Worm (Caenorhabditis elegans) whole organism, L2 larva: ENCODE measurements around the gene C34F11.5.

Source experiments
- C34F6.9 ChIP-seq: fragments of 150-350 bp; optimal IDR thresholded peaks from 2 replicates; lab custom pipeline; 2014; ENCODE audit warnings: missing biosample characterization, missing genetic modification characterization
- F13H6.1 ChIP-seq: sonication (generic microtip); optimal IDR thresholded peaks from 2 replicates; lab custom pipeline; 2016; ENCODE audit warnings: missing genetic modification characterization, missing compliant biosample characterization
- R02D3.7 ChIP-seq: fragments of 150-350 bp; optimal IDR thresholded peaks from 2 replicates; lab custom pipeline; 2014; ENCODE audit warnings: missing biosample characterization, missing genetic modification characterization
- Y55F3AM.14 ChIP-seq: fragments of 200-800 bp; sonication (Bioruptor generic); optimal IDR thresholded peaks from 2 replicates; lab custom pipeline; 2018; ENCODE audit warnings: mild to moderate bottlenecking, missing genetic modification characterization, missing compliant biosample characterization
- ZK546.5 ChIP-seq: sonication (generic microtip); optimal IDR thresholded peaks from 2 replicates; lab custom pipeline; 2017; ENCODE audit warnings: missing biosample characterization, missing genetic modification characterization
- aly-2 ChIP-seq: fragments of 150-350 bp; optimal IDR thresholded peaks from 2 replicates; lab custom pipeline; 2014; ENCODE audit warnings: missing biosample characterization, missing genetic modification characterization
- ama-1 ChIP-seq: fragments of 150-350 bp; optimal IDR thresholded peaks from 2 replicates; lab custom pipeline; 2018; ENCODE audit warnings: inconsistent platforms
- ceh-82 ChIP-seq: fragments of 150-350 bp; optimal IDR thresholded peaks from 2 replicates; lab custom pipeline; 2014; ENCODE audit warnings: missing biosample characterization, missing genetic modification characterization
- dmd-4 ChIP-seq: sonication (generic microtip); optimal IDR thresholded peaks from 2 replicates; lab custom pipeline; 2017; ENCODE audit warnings: missing biosample characterization, missing genetic modification characterization
- elt-1 ChIP-seq: fragments of 150-350 bp; optimal IDR thresholded peaks from 2 replicates; lab custom pipeline; 2014; ENCODE audit warnings: missing biosample characterization, missing genetic modification characterization
- elt-3 ChIP-seq: sonication (generic microtip); optimal IDR thresholded peaks from 2 replicates; lab custom pipeline; 2017; ENCODE audit warnings: missing biosample characterization, missing genetic modification characterization
- fos-1 ChIP-seq: fragments of 150-350 bp; optimal IDR thresholded peaks from 2 replicates; lab custom pipeline; 2014; ENCODE audit warnings: missing biosample characterization, missing genetic modification characterization
- gmeb-1 ChIP-seq: fragments of 150-350 bp; optimal IDR thresholded peaks from 2 replicates; lab custom pipeline; 2014; ENCODE audit warnings: missing biosample characterization, missing genetic modification characterization
- lin-11 ChIP-seq: fragments of 150-350 bp; sonication (generic microtip); optimal IDR thresholded peaks from 2 replicates; lab custom pipeline; 2014; ENCODE audit warnings: missing biosample characterization, missing genetic modification characterization, inconsistent platforms, mixed read lengths
- lin-13 ChIP-seq: fragments of 150-350 bp; optimal IDR thresholded peaks from 2 replicates; lab custom pipeline; 2014; ENCODE audit warnings: missing biosample characterization, missing genetic modification reagents, missing genetic modification characterization
- lin-39 ChIP-seq: fragments of 150-350 bp; optimal IDR thresholded peaks from 2 replicates; lab custom pipeline; 2014; ENCODE audit warnings: missing biosample characterization, missing genetic modification reagents, missing genetic modification characterization
- lsy-2 ChIP-seq, 2 experiments: fragments of 150-350 bp in 1 of 2; sonication (generic microtip) in 1 of 2; optimal IDR thresholded peaks; 2 replicates each; lab custom pipeline; 2014 to 2017; ENCODE audit warnings: missing biosample characterization in 2 of 2, missing genetic modification characterization in 2 of 2
- mbf-1 ChIP-seq: sonication (generic microtip); optimal IDR thresholded peaks from 2 replicates; lab custom pipeline; 2017; ENCODE audit warnings: missing biosample characterization, missing genetic modification characterization
- mdl-1 ChIP-seq, 2 experiments: fragments of 150-350 bp in 1 of 2; sonication (generic microtip) in 1 of 2; optimal IDR thresholded peaks; 2 replicates each; lab custom pipeline; 2017; ENCODE audit warnings: missing biosample characterization in 2 of 2, missing genetic modification characterization in 2 of 2
- nhr-11 ChIP-seq: fragments of 150-350 bp; optimal IDR thresholded peaks from 2 replicates; lab custom pipeline; 2014; ENCODE audit warnings: missing biosample characterization, missing genetic modification characterization
- nhr-12 ChIP-seq: fragments of 150-350 bp; optimal IDR thresholded peaks from 2 replicates; lab custom pipeline; 2014; ENCODE audit warnings: missing biosample characterization, missing genetic modification characterization
- nhr-129 ChIP-seq: fragments of 150-350 bp; optimal IDR thresholded peaks from 2 replicates; lab custom pipeline; 2014; ENCODE audit warnings: missing biosample characterization, missing genetic modification characterization
- nhr-77 ChIP-seq: fragments of 150-350 bp; optimal IDR thresholded peaks from 2 replicates; lab custom pipeline; 2014; ENCODE audit warnings: missing biosample characterization, missing genetic modification characterization
- peb-1 ChIP-seq: fragments of 150-350 bp; optimal IDR thresholded peaks from 2 replicates; lab custom pipeline; 2014; ENCODE audit warnings: missing biosample characterization, missing genetic modification characterization
- sem-4 ChIP-seq: fragments of 150-350 bp; optimal IDR thresholded peaks from 2 replicates; lab custom pipeline; 2014; ENCODE audit warnings: missing biosample characterization, missing genetic modification reagents, missing genetic modification characterization
- skn-1 ChIP-seq: sonication (generic microtip); optimal IDR thresholded peaks from 2 replicates; lab custom pipeline; 2017; ENCODE audit warnings: missing biosample characterization, missing genetic modification characterization
- sma-3 ChIP-seq: sonication (generic microtip); optimal IDR thresholded peaks from 2 replicates; lab custom pipeline; 2016; ENCODE audit warnings: missing genetic modification reagents, missing genetic modification characterization, missing compliant biosample characterization
- sma-9 ChIP-seq, 2 experiments: fragments of 150-350 bp in 1 of 2; sonication (generic microtip) in 1 of 2; optimal IDR thresholded peaks; 2 replicates each; lab custom pipeline; 2014 to 2016; ENCODE audit warnings: missing genetic modification characterization in 2 of 2, mild to moderate bottlenecking in 1 of 2, missing biosample characterization in 1 of 2, missing compliant biosample characterization in 1 of 2, missing genetic modification reagents in 1 of 2, moderate library complexity in 1 of 2
- unc-39 ChIP-seq: fragments of 150-350 bp; optimal IDR thresholded peaks from 2 replicates; lab custom pipeline; 2014; ENCODE audit warnings: missing biosample characterization, missing genetic modification characterization
- unc-62 ChIP-seq: fragments of 150-350 bp; optimal IDR thresholded peaks from 2 replicates; lab custom pipeline; 2014; ENCODE audit warnings: missing biosample characterization, missing genetic modification reagents, missing genetic modification characterization
- zag-1 ChIP-seq: fragments of 150-350 bp; optimal IDR thresholded peaks from 2 replicates; lab custom pipeline; 2014; ENCODE audit warnings: missing biosample characterization, missing genetic modification characterization

The C34F11.5 gene

DNA sequence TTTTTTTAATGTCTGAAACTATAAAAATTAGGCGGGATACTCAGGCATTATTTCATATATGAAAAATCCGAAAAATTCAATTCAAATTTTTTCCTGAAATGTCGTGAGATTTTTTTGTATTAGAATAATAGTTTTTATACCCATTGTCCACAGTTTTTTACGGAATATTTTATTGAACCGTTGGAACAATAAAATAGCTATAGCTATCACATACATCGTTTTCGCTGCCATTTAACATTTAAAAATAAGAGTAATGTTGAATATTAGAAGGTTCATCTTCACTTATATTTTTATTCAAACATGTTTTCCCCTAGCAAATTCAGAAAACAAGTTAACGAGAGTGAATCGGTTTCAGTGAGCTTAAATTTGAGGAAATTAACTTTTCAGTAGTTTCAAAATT is 24.0 kb upstream of the C34F11.5 start, which contains the start of gene C27D6.15:
Gene C27D6.15 (plus strand): TSS at position 301 of the 400 bp plus-strand sequence.
- no peak for TF ChIP-seq dmd-4 (tag; lab: Kevin White, UChicago)
- TF ChIP-seq ZK546.5 (tag; lab: Kevin White, UChicago) = no peak
- no peak for TF ChIP-seq mbf-1 (tag; lab: Kevin White, UChicago)
- no peak for TF ChIP-seq C34F6.9 (tag; lab: Kevin White, UChicago)

DNA sequence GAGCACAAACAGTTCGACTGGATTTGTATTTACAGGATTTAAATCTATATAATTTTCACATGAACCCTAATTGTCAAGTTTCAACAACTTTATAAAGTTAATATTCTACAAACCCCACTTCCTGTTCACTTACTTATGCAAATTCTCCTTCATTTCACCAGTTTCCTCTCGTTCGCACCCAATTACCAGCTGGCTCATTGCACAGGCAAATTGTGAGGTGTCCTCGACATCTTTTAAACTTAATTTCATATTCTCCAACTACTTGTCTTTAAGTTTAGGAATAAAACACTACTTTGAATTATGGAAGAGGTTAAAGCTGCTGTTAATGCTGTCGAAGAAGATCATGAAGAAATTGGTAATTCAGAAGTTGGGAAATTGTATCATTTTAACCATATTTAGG is 23.2 kb upstream of the C34F11.5 start, which contains the start of gene C27D6.1:
Gene C27D6.1 (plus strand): TSS at position 301 of the 400 bp plus-strand sequence.
- no peak for TF ChIP-seq sma-3 (GFP tag; lab: Kevin White, UChicago)
- TF ChIP-seq aly-2 (tag; lab: Kevin White, UChicago) = no peak
- no peak for TF ChIP-seq C34F6.9 (tag; lab: Kevin White, UChicago)
- no peak for TF ChIP-seq lin-13
- no peak for TF ChIP-seq nhr-129 (tag; lab: Kevin White, UChicago)
- no peak for TF ChIP-seq skn-1 (tag; lab: Kevin White, UChicago)

DNA sequence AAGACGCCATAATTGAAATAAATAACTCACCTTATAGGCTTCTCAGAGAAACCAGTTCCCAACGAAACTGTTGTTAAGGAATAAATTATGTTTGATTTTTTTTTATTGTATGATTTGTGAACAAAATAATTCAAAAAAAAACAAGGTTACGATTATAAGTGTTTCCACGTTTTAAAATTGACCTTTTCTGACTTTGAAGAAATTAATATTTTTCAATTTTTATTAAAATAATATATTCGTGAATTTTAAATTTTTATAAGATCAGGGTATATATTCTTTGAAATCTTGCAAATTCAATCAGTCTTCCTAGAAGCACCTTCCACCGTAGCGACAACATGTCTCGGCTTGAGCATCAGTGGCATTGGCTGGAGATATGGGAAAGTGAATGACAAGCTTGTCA is 21.2 kb upstream of the C34F11.5 start, which contains the start of gene C27D6.3:
Gene C27D6.3 (minus strand): TSS at position 101 of the 400 bp plus-strand sequence.
- TF ChIP-seq mdl-1 (tag; optimal IDR thresholded peaks at IDR 0.05; lab: Kevin White, UChicago) = no peak
- no peak for TF ChIP-seq sem-4 (tag; lab: Kevin White, UChicago)
- no peak for TF ChIP-seq gmeb-1 (tag; lab: Kevin White, UChicago)
- no peak for TF ChIP-seq Y55F3AM.14 (GFP tag; lab: Kevin White, UChicago)
- no peak for TF ChIP-seq F13H6.1 (tag; lab: Kevin White, UChicago)
- no peak for TF ChIP-seq sma-9 (GFP tag; optimal IDR thresholded peaks at IDR 0.05; lab: Kevin White, UChicago)
- TF ChIP-seq sma-9 (tag; optimal IDR thresholded peaks at IDR 0.05; lab: Kevin White, UChicago) = no peak
- TF ChIP-seq skn-1 (tag; lab: Kevin White, UChicago) = no peak
- TF ChIP-seq, all 48 proteins: peak for 0

DNA sequence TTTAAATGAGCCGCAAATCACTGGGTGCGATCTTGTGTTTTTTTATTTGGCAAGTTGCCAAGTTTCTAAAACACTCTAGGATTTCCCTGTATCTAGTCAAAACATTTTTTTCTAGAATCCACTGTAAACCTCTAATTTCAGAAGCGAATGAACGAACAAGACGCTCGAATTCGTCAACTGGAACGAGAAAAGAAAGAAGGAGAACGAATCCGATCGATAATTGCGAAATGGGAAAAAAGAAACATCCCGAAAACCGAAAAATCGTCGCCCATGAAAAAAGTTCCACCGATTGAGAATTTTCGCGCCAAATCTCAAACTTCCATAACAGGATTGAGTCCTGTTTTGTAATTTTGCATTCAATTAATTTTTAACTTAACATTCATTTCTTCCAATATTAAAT is 18.7 kb upstream of the C34F11.5 start:
- TF ChIP-seq elt-1 (tag; lab: Kevin White, UChicago) = no peak
- no peak for TF ChIP-seq skn-1 (tag; lab: Kevin White, UChicago)
- TF ChIP-seq ama-1 = no peak
- TF ChIP-seq unc-39 (tag; lab: Kevin White, UChicago) = no peak

DNA sequence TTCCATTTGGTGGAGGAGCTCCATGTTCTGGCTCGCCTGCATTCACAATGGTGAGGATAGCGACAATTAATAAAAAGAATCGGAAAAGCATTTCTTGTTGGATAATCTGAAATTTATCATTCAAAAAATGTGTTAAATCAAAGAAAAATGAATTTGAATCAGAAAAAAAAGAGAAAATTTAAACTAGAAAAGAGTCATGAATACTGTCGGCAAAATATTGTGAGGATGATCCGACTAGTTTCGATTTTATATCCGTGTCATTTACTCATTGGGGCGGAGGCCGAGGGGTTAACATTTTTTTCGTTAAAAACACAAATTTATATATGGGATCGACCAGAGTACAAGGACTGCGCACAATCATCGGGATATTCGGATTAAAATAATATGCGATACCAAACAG is 17.7 kb upstream of the C34F11.5 start, which contains the start of gene C27D6.12:
Gene C27D6.12 (minus strand): TSS at position 101 of the 400 bp plus-strand sequence.
- no peak for TF ChIP-seq peb-1 (tag; lab: Kevin White, UChicago)
- TF ChIP-seq sma-9 (GFP tag; optimal IDR thresholded peaks at IDR 0.05; lab: Kevin White, UChicago) = no peak
- no peak for TF ChIP-seq sma-9 (tag; optimal IDR thresholded peaks at IDR 0.05; lab: Kevin White, UChicago)
- no peak for TF ChIP-seq lin-39
- no peak for TF ChIP-seq ZK546.5 (tag; lab: Kevin White, UChicago)
- no peak for TF ChIP-seq dmd-4 (tag; lab: Kevin White, UChicago)
- TF ChIP-seq unc-39 (tag; lab: Kevin White, UChicago) = no peak

DNA sequence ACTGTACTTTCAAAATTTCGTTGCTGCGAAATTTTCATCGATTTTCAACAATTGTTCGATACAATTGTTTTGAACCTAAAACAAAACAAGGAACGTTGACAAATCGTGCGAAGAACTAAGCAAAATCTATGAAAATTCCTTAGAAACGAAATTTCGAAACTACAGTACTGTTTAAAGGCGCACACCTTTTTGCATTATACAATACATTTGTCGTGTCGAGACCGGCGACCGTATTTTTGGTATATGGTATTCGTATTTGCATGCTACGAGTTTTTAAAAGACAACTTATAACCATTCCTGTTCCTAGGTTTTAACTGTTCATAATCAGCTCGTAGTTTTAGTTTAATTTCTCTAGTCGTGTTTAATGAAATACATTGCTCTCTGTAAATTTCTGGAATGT is 17.0 kb upstream of the C34F11.5 start:
- TF ChIP-seq nhr-129 (tag; lab: Kevin White, UChicago) (no peak), ama-1 (peak; percentile 23), nhr-12 (tag; lab: Kevin White, UChicago) (no peak), nhr-77 (no peak), sma-9 (GFP tag; optimal IDR thresholded peaks at IDR 0.05; lab: Kevin White, UChicago) (no peak), sma-9 (tag; optimal IDR thresholded peaks at IDR 0.05; lab: Kevin White, UChicago) (no peak)

DNA sequence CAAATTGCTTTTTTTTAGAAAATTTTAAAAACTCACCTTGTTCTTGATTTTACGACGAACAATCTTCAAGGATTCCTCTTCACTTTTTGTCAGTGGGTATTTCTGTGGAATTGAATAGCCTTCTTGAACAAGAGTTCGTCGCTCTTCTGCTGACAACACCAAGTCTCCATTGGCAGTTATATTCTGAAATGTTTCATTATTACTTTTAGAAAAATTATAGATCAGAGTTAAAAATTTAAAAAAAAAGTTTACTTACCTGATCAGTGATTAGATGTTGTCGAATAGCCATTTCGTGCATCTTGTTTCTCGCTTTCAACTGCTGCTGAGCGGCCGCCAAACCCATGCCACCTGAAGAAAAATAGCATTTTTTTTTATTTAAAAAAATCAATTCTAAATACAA is 15.3 kb upstream of the C34F11.5 start:
- TF ChIP-seq F13H6.1 (tag; lab: Kevin White, UChicago) = no peak
- TF ChIP-seq R02D3.7 (tag; lab: Kevin White, UChicago) = no peak
- no peak for TF ChIP-seq peb-1 (tag; lab: Kevin White, UChicago)
- TF ChIP-seq fos-1 (tag; lab: Kevin White, UChicago) = no peak
- TF ChIP-seq lin-13 = no peak
- no peak for TF ChIP-seq lin-11
- TF ChIP-seq zag-1 (tag; lab: Kevin White, UChicago) = no peak
- TF ChIP-seq elt-3 = no peak
- no peak for TF ChIP-seq lsy-2 (tag; optimal IDR thresholded peaks at IDR 0.05; lab: Kevin White, UChicago)
- TF ChIP-seq ceh-82 (tag; lab: Kevin White, UChicago) = no peak
- no peak for TF ChIP-seq ama-1
- no peak for TF ChIP-seq unc-62 (GFP tag; lab: Kevin White, UChicago)
- TF ChIP-seq nhr-11 (tag; lab: Kevin White, UChicago) = no peak
- TF ChIP-seq Y55F3AM.14 (GFP tag; lab: Kevin White, UChicago) = no peak
